Fruit fly (Drosophila melanogaster) whole organism, embryonic: ENCODE measurements around the gene Kr-h1.

Experiments used
- BtbVII ChIP-seq: fragments of 200-800 bp; sonication (Bioruptor generic); optimal IDR thresholded peaks from 3 replicates; lab custom pipeline; 2017; ENCODE audit warnings: missing biosample characterization, mild to moderate bottlenecking, missing genetic modification characterization
- CG10431 ChIP-seq: fragments of 200-800 bp; sonication (Bioruptor generic); optimal IDR thresholded peaks from 3 replicates; lab custom pipeline; 2018; ENCODE audit warnings: missing biosample characterization, mild to moderate bottlenecking, missing genetic modification characterization
- CG11504 ChIP-seq: fragments of 200-800 bp; sonication (Bioruptor generic); optimal IDR thresholded peaks from 3 replicates; lab custom pipeline; 2019; ENCODE audit warnings: missing biosample characterization, mild to moderate bottlenecking, missing genetic modification characterization, moderate library complexity
- CG12769 ChIP-seq: fragments of 200-800 bp; sonication (Bioruptor generic); optimal IDR thresholded peaks from 2 replicates; lab custom pipeline; 2019; ENCODE audit warnings: missing biosample characterization, mild to moderate bottlenecking, missing genetic modification characterization, moderate library complexity
- CG12942 ChIP-seq: fragments of 200-800 bp; sonication (Bioruptor generic); optimal IDR thresholded peaks from 3 replicates; lab custom pipeline; 2016; ENCODE audit warnings: missing biosample characterization, missing genetic modification characterization
- CG14441 ChIP-seq: fragments of 200-800 bp; sonication (Bioruptor generic); IDR thresholded peaks from 2 replicates; pipeline ENCODE4 v1.3.6; 2022; ENCODE audit warnings: missing biosample characterization, missing genetic modification characterization
- CG15514 ChIP-seq: fragments of 200-800 bp; sonication (Bioruptor generic); optimal IDR thresholded peaks from 3 replicates; lab custom pipeline; 2017; ENCODE audit warnings: missing biosample characterization, missing genetic modification characterization, mild to moderate bottlenecking, moderate library complexity, missing genetic modification reagents
- CG16779 ChIP-seq: fragments of 200-800 bp; sonication (Bioruptor generic); IDR thresholded peaks from 2 replicates; pipeline ENCODE4 v1.3.6; 2022; ENCODE audit warnings: missing biosample characterization, missing genetic modification characterization
- CG16863 ChIP-seq: fragments of 200-800 bp; sonication (Bioruptor generic); optimal IDR thresholded peaks from 3 replicates; lab custom pipeline; 2016; ENCODE audit warnings: missing biosample characterization, missing genetic modification characterization
- CG17359 ChIP-seq: fragments of 200-800 bp; sonication (Bioruptor generic); optimal IDR thresholded peaks from 3 replicates; lab custom pipeline; 2018; ENCODE audit warnings: missing biosample characterization, mild to moderate bottlenecking, missing genetic modification characterization, moderate library complexity
- CG18011 ChIP-seq: fragments of 200-800 bp; sonication (Bioruptor generic); optimal IDR thresholded peaks from 2 replicates; lab custom pipeline; 2017; ENCODE audit warnings: missing biosample characterization, missing genetic modification characterization, mild to moderate bottlenecking, moderate library complexity, missing genotype
- CG18619 ChIP-seq: fragments of 200-800 bp; sonication (Bioruptor generic); optimal IDR thresholded peaks from 3 replicates; lab custom pipeline; 2017; ENCODE audit warnings: missing biosample characterization, mild to moderate bottlenecking, missing genetic modification characterization
- CG2199 ChIP-seq: fragments of 200-800 bp; sonication (Bioruptor generic); IDR thresholded peaks from 3 replicates; pipeline ENCODE4 v1.3.6; 2022; ENCODE audit warnings: missing biosample characterization, missing genetic modification characterization
- CG2678 ChIP-seq: fragments of 200-800 bp; sonication (Bioruptor generic); optimal IDR thresholded peaks from 3 replicates; lab custom pipeline; 2019; ENCODE audit warnings: missing biosample characterization, mild to moderate bottlenecking, missing genetic modification characterization, moderate library complexity
- CG31441 ChIP-seq: fragments of 200-800 bp; sonication (Bioruptor generic); IDR thresholded peaks from 2 replicates; pipeline ENCODE4 v1.3.6; 2022; ENCODE audit warnings: missing biosample characterization, missing genetic modification characterization
- CG32532 ChIP-seq: fragments of 200-800 bp; sonication (Bioruptor generic); IDR thresholded peaks from 2 replicates; pipeline ENCODE4 v1.3.6; 2022; ENCODE audit warnings: missing biosample characterization, missing genetic modification characterization
- CG32767 ChIP-seq: fragments of 200-800 bp; sonication (Bioruptor generic); IDR thresholded peaks from 2 replicates; pipeline ENCODE4 v1.3.6; 2022; ENCODE audit warnings: missing biosample characterization, missing genetic modification characterization
- CG3995 ChIP-seq: fragments of 200-800 bp; sonication (Bioruptor generic); optimal IDR thresholded peaks from 3 replicates; lab custom pipeline; 2016; ENCODE audit warnings: missing biosample characterization, missing genetic modification characterization
- CG4424 ChIP-seq: fragments of 200-800 bp; sonication (Bioruptor generic); optimal IDR thresholded peaks from 3 replicates; lab custom pipeline; 2016; ENCODE audit warnings: missing biosample characterization, missing genetic modification characterization
- CG4617 ChIP-seq: fragments of 200-800 bp; sonication (Bioruptor generic); optimal IDR thresholded peaks from 3 replicates; lab custom pipeline; 2016; ENCODE audit warnings: missing biosample characterization, missing genetic modification characterization, borderline replicate concordance
- CG4730 ChIP-seq: fragments of 200-800 bp; sonication (Bioruptor generic); IDR thresholded peaks from 2 replicates; pipeline ENCODE4 v1.3.6; 2022; ENCODE audit warnings: missing biosample characterization, missing genetic modification characterization
- CG6791 ChIP-seq: fragments of 200-800 bp; sonication (Bioruptor generic); IDR thresholded peaks from 3 replicates; pipeline ENCODE4 v1.3.6; 2022; ENCODE audit warnings: missing biosample characterization, missing genetic modification characterization; ENCODE audit not compliant: partially characterized antibody
- CG6813 ChIP-seq: fragments of 200-800 bp; sonication (Bioruptor generic); optimal IDR thresholded peaks from 2 replicates; lab custom pipeline; 2017; ENCODE audit warnings: missing biosample characterization, missing genetic modification characterization, mild to moderate bottlenecking, moderate library complexity, missing genetic modification reagents
- CG7745 ChIP-seq: fragments of 200-800 bp; sonication (Bioruptor generic); optimal IDR thresholded peaks from 2 replicates; lab custom pipeline; 2018; ENCODE audit warnings: missing biosample characterization, mild to moderate bottlenecking, missing genetic modification characterization, moderate library complexity
- CG8924 ChIP-seq: fragments of 200-800 bp; optimal IDR thresholded peaks from 3 replicates; lab custom pipeline; 2019; ENCODE audit warnings: missing biosample characterization, mild to moderate bottlenecking, missing genetic modification characterization, moderate library complexity
- Camta ChIP-seq: fragments of 200-800 bp; sonication (Bioruptor generic); optimal IDR thresholded peaks from 2 replicates; lab custom pipeline; 2016; ENCODE audit warnings: missing biosample characterization, missing genetic modification characterization
- Dp ChIP-seq: fragments of 200-800 bp; sonication (Bioruptor generic); optimal IDR thresholded peaks from 2 replicates; lab custom pipeline; 2018; ENCODE audit warnings: missing biosample characterization, mild to moderate bottlenecking, missing genetic modification characterization, moderate library complexity
- H15 ChIP-seq: fragments of 200-800 bp; sonication (Bioruptor generic); IDR thresholded peaks from 3 replicates; pipeline ENCODE4 v1.3.6; 2022; ENCODE audit warnings: missing biosample characterization, missing genetic modification characterization
- HLH54F ChIP-seq: fragments of 200-800 bp; sonication (Bioruptor generic); optimal IDR thresholded peaks from 3 replicates; lab custom pipeline; 2016; ENCODE audit warnings: missing biosample characterization, missing genetic modification characterization
- Max ChIP-seq: fragments of 200-800 bp; sonication (Bioruptor generic); optimal IDR thresholded peaks from 2 replicates; lab custom pipeline; 2016; ENCODE audit warnings: missing biosample characterization, mild to moderate bottlenecking, missing genetic modification characterization
- PHDP ChIP-seq: fragments of 200-800 bp; sonication (Bioruptor generic); optimal IDR thresholded peaks from 3 replicates; lab custom pipeline; 2018; ENCODE audit warnings: missing biosample characterization, mild to moderate bottlenecking, missing genetic modification characterization, moderate library complexity
- Rx ChIP-seq: fragments of 200-800 bp; sonication (Bioruptor generic); IDR thresholded peaks from 2 replicates; pipeline ENCODE4 v1.3.6; 2022; ENCODE audit warnings: missing biosample characterization, missing genetic modification characterization
- Ssrp ChIP-seq: fragments of 200-800 bp; sonication (Bioruptor generic); optimal IDR thresholded peaks from 2 replicates; lab custom pipeline; 2018; ENCODE audit warnings: missing biosample characterization, mild to moderate bottlenecking, missing genetic modification characterization, moderate library complexity
- Xbp1 ChIP-seq: fragments of 200-800 bp; sonication (Bioruptor generic); optimal IDR thresholded peaks from 3 replicates; lab custom pipeline; 2016; ENCODE audit warnings: missing biosample characterization, mild to moderate bottlenecking, missing genetic modification characterization
- ab ChIP-seq: fragments of 200-800 bp; sonication (Bioruptor generic); optimal IDR thresholded peaks from 2 replicates; lab custom pipeline; 2016; ENCODE audit warnings: missing biosample characterization, missing genetic modification characterization
- ash1 ChIP-seq: fragments of 200-800 bp; sonication (Bioruptor generic); optimal IDR thresholded peaks from 2 replicates; lab custom pipeline; 2018; ENCODE audit warnings: missing biosample characterization, mild to moderate bottlenecking, missing genetic modification characterization
- corto ChIP-seq: fragments of 200-800 bp; sonication (Bioruptor generic); optimal IDR thresholded peaks from 2 replicates; lab custom pipeline; 2016; ENCODE audit warnings: missing biosample characterization, mild to moderate bottlenecking, missing genetic modification characterization, moderate library complexity
- cwo ChIP-seq: fragments of 200-800 bp; sonication (Bioruptor generic); optimal IDR thresholded peaks from 3 replicates; lab custom pipeline; 2017; ENCODE audit warnings: missing biosample characterization, missing genetic modification characterization, mild to moderate bottlenecking, moderate library complexity, missing genetic modification reagents
- dimm ChIP-seq: fragments of 200-800 bp; sonication (Bioruptor generic); IDR thresholded peaks from 2 replicates; pipeline ENCODE4 v1.3.6; 2022; ENCODE audit warnings: missing biosample characterization, missing genetic modification characterization
- gcm ChIP-seq: fragments of 200-800 bp; sonication (Bioruptor generic); optimal IDR thresholded peaks from 2 replicates; lab custom pipeline; 2019; ENCODE audit warnings: missing biosample characterization, mild to moderate bottlenecking, missing genetic modification characterization, moderate library complexity
- kah ChIP-seq: fragments of 200-800 bp; sonication (Bioruptor generic); optimal IDR thresholded peaks from 2 replicates; lab custom pipeline; 2018; ENCODE audit warnings: missing biosample characterization, mild to moderate bottlenecking, missing genetic modification characterization
- kay ChIP-seq: fragments of 200-800 bp; sonication (Bioruptor generic); optimal IDR thresholded peaks from 2 replicates; lab custom pipeline; 2016; ENCODE audit warnings: missing biosample characterization, missing genetic modification characterization
- nmo ChIP-seq: fragments of 200-800 bp; sonication (Bioruptor generic); optimal IDR thresholded peaks from 2 replicates; lab custom pipeline; 2018; ENCODE audit warnings: missing biosample characterization, mild to moderate bottlenecking, missing genetic modification characterization, moderate library complexity
- pita ChIP-seq: fragments of 200-800 bp; sonication (Bioruptor generic); optimal IDR thresholded peaks from 2 replicates; lab custom pipeline; 2017; ENCODE audit warnings: missing biosample characterization, mild to moderate bottlenecking, missing genetic modification characterization
- pzg ChIP-seq: fragments of 200-800 bp; sonication (Bioruptor generic); optimal IDR thresholded peaks from 3 replicates; lab custom pipeline; 2018; ENCODE audit warnings: missing biosample characterization, mild to moderate bottlenecking, missing genetic modification characterization, moderate library complexity
- repo ChIP-seq: fragments of 200-800 bp; sonication (Bioruptor generic); optimal IDR thresholded peaks from 2 replicates; lab custom pipeline; 2016; ENCODE audit warnings: missing biosample characterization, missing genetic modification characterization
- shn ChIP-seq: fragments of 200-800 bp; sonication (Bioruptor generic); optimal IDR thresholded peaks from 3 replicates; lab custom pipeline; 2016; ENCODE audit warnings: missing biosample characterization, missing genetic modification characterization
- tap ChIP-seq: fragments of 200-800 bp; optimal IDR thresholded peaks from 3 replicates; lab custom pipeline; 2019; ENCODE audit warnings: missing biosample characterization, mild to moderate bottlenecking, missing genetic modification characterization, moderate library complexity
- tll ChIP-seq, 2 experiments: fragments of 200-800 bp in 1 of 2; fragments of >200 bp in 1 of 2; sonication (Bioruptor generic) in 1 of 2; optimal IDR thresholded peaks; 2 replicates each; lab custom pipeline; 2017 to 2019; ENCODE audit warnings: missing biosample characterization in 2 of 2, missing genetic modification characterization in 2 of 2, mild to moderate bottlenecking in 1 of 2, moderate library complexity in 1 of 2
- vvl ChIP-seq: fragments of 200-800 bp; sonication (Bioruptor generic); IDR thresholded peaks from 2 replicates; pipeline ENCODE4 v1.3.6; 2022; ENCODE audit warnings: missing biosample characterization, missing genetic modification characterization
- zfh2 ChIP-seq: fragments of 200-800 bp; sonication (Bioruptor generic); optimal IDR thresholded peaks from 2 replicates; lab custom pipeline; 2016; ENCODE audit warnings: missing biosample characterization, missing genetic modification characterization

Kr-h1 gene

DNA sequence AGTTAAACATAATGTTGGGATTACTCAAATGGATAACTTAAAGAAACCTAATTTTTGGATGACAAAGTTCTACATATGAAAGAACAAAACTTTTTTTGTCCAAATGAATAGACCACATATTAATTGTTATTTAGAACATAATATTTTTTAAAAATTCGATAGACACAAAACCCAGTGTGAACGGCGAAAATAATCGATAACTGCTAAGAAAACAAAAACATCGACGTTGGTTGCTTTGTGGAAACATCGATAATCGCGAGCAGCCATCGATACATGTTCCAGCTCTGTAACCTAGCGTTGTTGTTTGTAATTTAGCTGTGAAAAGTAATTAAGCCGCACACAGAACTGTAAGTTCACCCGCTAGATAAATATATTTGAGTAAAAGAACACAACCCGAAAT is 31.8 kb upstream of the Kr-h1 start, which contains the start of gene CG9135 (continued):
- TF ChIP-seq CG6791 (GFP tag; lab: Robert Waterston, UW) (peak; percentile 100), CG31441 (GFP tag; lab: Robert Waterston, UW) (no peak), PHDP (tag; lab: Kevin White, UChicago) (no peak), CG15514 (GFP tag; lab: Kevin White, UChicago) (peak; percentile 58), tll (GFP tag; optimal IDR thresholded peaks at IDR 0.05; lab: Kevin White, UChicago) (no peak), nmo (GFP tag; lab: Kevin White, UChicago) (peak; percentile 36), CG10431 (GFP tag; lab: Kevin White, UChicago) (no peak), CG6813 (GFP tag; lab: Kevin White, UChicago) (no peak), BtbVII (GFP tag; lab: Kevin White, UChicago) (no peak), Dp (GFP tag; lab: Kevin White, UChicago) (peak; percentile 70), CG17359 (tag; lab: Kevin White, UChicago) (no peak), H15 (GFP tag; lab: Robert Waterston, UW) (no peak), CG18619 (GFP tag; lab: Kevin White, UChicago) (no peak), CG8924 (no peak), corto (GFP tag; lab: Kevin White, UChicago) (no peak), CG32767 (GFP tag; lab: Robert Waterston, UW) (no peak), ash1 (GFP tag; lab: Kevin White, UChicago) (no peak), kah (GFP tag; lab: Kevin White, UChicago) (no peak), Ssrp (tag; lab: Kevin White, UChicago) (no peak), Xbp1 (no peak), CG12769 (tag; lab: Kevin White, UChicago) (no peak), CG11504 (tag; lab: Kevin White, UChicago) (no peak), repo (GFP tag; lab: Kevin White, UChicago) (no peak), CG4730 (no peak), pita (GFP tag; lab: Kevin White, UChicago) (no peak), CG4424 (no peak), CG2678 (no peak), zfh2 (GFP tag; lab: Kevin White, UChicago) (no peak), CG2199 (GFP tag; lab: Robert Waterston, UW) (no peak), ab (GFP tag; lab: Kevin White, UChicago) (no peak), CG18011 (no peak), CG12942 (GFP tag; lab: Kevin White, UChicago) (no peak), CG16863 (no peak), gcm (GFP tag; lab: Kevin White, UChicago) (no peak), cwo (GFP tag; lab: Kevin White, UChicago) (no peak), Camta (no peak), HLH54F (GFP tag; lab: Kevin White, UChicago) (no peak), dimm (GFP tag; lab: Robert Waterston, UW) (no peak), CG16779 (GFP tag; lab: Robert Waterston, UW) (no peak), CG3995 (GFP tag; lab: Kevin White, UChicago) (peak; percentile 60), kay (no peak), vvl (GFP tag; lab: Robert Waterston, UW) (no peak), CG32532 (no peak; the same call in 1 of the 2 replicates), pzg (GFP tag; lab: Kevin White, UChicago) (peak; percentile 86), tap (tag; lab: Kevin White, UChicago) (no peak), CG14441 (GFP tag; lab: Robert Waterston, UW) (no peak), CG7745 (tag; lab: Kevin White, UChicago) (no peak), Max (GFP tag; lab: Kevin White, UChicago) (no peak), CG4617 (GFP tag; lab: Kevin White, UChicago) (peak; percentile 14), Rx (no peak), shn (GFP tag; lab: Kevin White, UChicago) (no peak)
